Worm (Caenorhabditis elegans) whole organism, L1 larva: ENCODE measurements around the gene cox-11.

Experiments used
- C34B4.2 ChIP-seq: sonication (generic microtip); optimal IDR thresholded peaks from 2 replicates; lab custom pipeline; 2017; ENCODE audit warnings: mild to moderate bottlenecking, missing genetic modification characterization, missing compliant biosample characterization
- F16B12.6 ChIP-seq: fragments of 150-350 bp; optimal IDR thresholded peaks from 2 replicates; lab custom pipeline; 2014; ENCODE audit warnings: missing biosample characterization, missing genetic modification characterization
- aha-1 ChIP-seq: fragments of 150-350 bp; optimal IDR thresholded peaks from 2 replicates; lab custom pipeline; 2014; ENCODE audit warnings: missing biosample characterization, missing genetic modification characterization
- alr-1 ChIP-seq: fragments of 200-800 bp; sonication (Bioruptor generic); optimal IDR thresholded peaks from 2 replicates; lab custom pipeline; 2018; ENCODE audit warnings: borderline replicate concordance, mild to moderate bottlenecking, missing genetic modification characterization, missing compliant biosample characterization
- blmp-1 ChIP-seq: fragments of 150-350 bp; optimal IDR thresholded peaks from 2 replicates; lab custom pipeline; 2014; ENCODE audit warnings: missing biosample characterization, missing genetic modification characterization
- ceh-8 ChIP-seq: fragments of 200-800 bp; sonication (Bioruptor generic); optimal IDR thresholded peaks from 2 replicates; lab custom pipeline; 2018; ENCODE audit warnings: mild to moderate bottlenecking, missing genetic modification characterization, moderate library complexity, missing compliant biosample characterization
- ceh-82 ChIP-seq, 3 experiments: fragments of 150-350 bp in 1 of 3; sonication (generic microtip) in 2 of 3; optimal IDR thresholded peaks; 2 replicates each; lab custom pipeline; 2014 to 2017; ENCODE audit warnings: missing biosample characterization in 3 of 3, missing genetic modification characterization in 3 of 3
- ceh-88 ChIP-seq: fragments of 200-800 bp; sonication (Bioruptor generic); IDR thresholded peaks from 2 replicates; pipeline ENCODE4 v1.3.6; 2022; ENCODE audit warnings: missing genetic modification characterization, missing compliant biosample characterization
- dpl-1 ChIP-seq, 3 experiments: fragments of 150-350 bp in 2 of 3; sonication (generic microtip) in 1 of 3; optimal IDR thresholded peaks; 2 replicates each; lab custom pipeline; 2014 to 2017; ENCODE audit warnings: missing biosample characterization in 3 of 3, missing genetic modification characterization in 3 of 3, missing genetic modification reagents in 3 of 3
- dsc-1 ChIP-seq: sonication (generic microtip); optimal IDR thresholded peaks from 2 replicates; lab custom pipeline; 2016; ENCODE audit warnings: mild to moderate bottlenecking, missing genetic modification characterization, missing compliant biosample characterization
- efl-1 ChIP-seq, 4 experiments: fragments of 150-350 bp; optimal IDR thresholded peaks in 3 of 4; peaks in 1 of 4; 1 replicate in 1 of 4; 2 replicates in 3 of 4; lab custom pipeline; 2014; ENCODE audit warnings: missing biosample characterization in 2 of 4, missing genetic modification characterization in 2 of 4, missing genetic modification reagents in 2 of 4
- efl-3 ChIP-seq: fragments of 200-800 bp; sonication (Bioruptor generic); optimal IDR thresholded peaks from 2 replicates; lab custom pipeline; 2018; ENCODE audit warnings: mild to moderate bottlenecking, missing genetic modification characterization, missing compliant biosample characterization
- egl-27 ChIP-seq, 2 experiments: fragments of 150-350 bp in 1 of 2; sonication (generic microtip); optimal IDR thresholded peaks; 3 replicates each; lab custom pipeline; 2017 to 2018; ENCODE audit warnings: missing biosample characterization in 2 of 2, missing genetic modification characterization in 2 of 2, missing genetic modification reagents in 2 of 2
- fkh-10 ChIP-seq: sonication (generic microtip); optimal IDR thresholded peaks from 2 replicates; lab custom pipeline; 2017; ENCODE audit warnings: missing biosample characterization, missing genetic modification reagents, missing genetic modification characterization
- fkh-4 ChIP-seq: sonication (generic microtip); optimal IDR thresholded peaks from 2 replicates; lab custom pipeline; 2016; ENCODE audit warnings: missing compliant biosample characterization, missing genetic modification characterization, borderline replicate concordance
- hlh-17 ChIP-seq: fragments of 200-800 bp; sonication (Bioruptor generic); optimal IDR thresholded peaks from 2 replicates; lab custom pipeline; 2018; ENCODE audit warnings: missing genetic modification characterization, mild to moderate bottlenecking, missing compliant biosample characterization, moderate library complexity, borderline replicate concordance
- lin-15B ChIP-seq: fragments of 150-350 bp; sonication (generic microtip); optimal IDR thresholded peaks from 3 replicates; lab custom pipeline; 2014; ENCODE audit warnings: missing biosample characterization, missing genetic modification characterization
- lin-35 ChIP-seq, 2 experiments: fragments of 150-350 bp; optimal IDR thresholded peaks; 2 replicates each; lab custom pipeline; 2014; ENCODE audit warnings: missing biosample characterization in 2 of 2, missing genetic modification characterization in 2 of 2, missing genetic modification reagents in 2 of 2
- lsy-2 ChIP-seq, 2 experiments: fragments of 150-350 bp; optimal IDR thresholded peaks; 2 replicates each; lab custom pipeline; 2014; ENCODE audit warnings: missing biosample characterization in 2 of 2, missing genetic modification characterization in 2 of 2
- nhr-12 ChIP-seq: sonication (generic microtip); optimal IDR thresholded peaks from 2 replicates; lab custom pipeline; 2017; ENCODE audit warnings: missing biosample characterization, missing genetic modification characterization
- nhr-71 ChIP-seq: sonication (generic microtip); optimal IDR thresholded peaks from 2 replicates; lab custom pipeline; 2016; ENCODE audit warnings: mild to moderate bottlenecking, missing genetic modification characterization, moderate library complexity, missing compliant biosample characterization
- nhr-84 ChIP-seq: sonication (generic microtip); optimal IDR thresholded peaks from 2 replicates; lab custom pipeline; 2017; ENCODE audit warnings: missing biosample characterization, missing genetic modification characterization
- pax-3 ChIP-seq: fragments of 200-800 bp; sonication (Bioruptor generic); optimal IDR thresholded peaks from 2 replicates; lab custom pipeline; 2018; ENCODE audit warnings: mild to moderate bottlenecking, missing genetic modification characterization, moderate library complexity, missing compliant biosample characterization
- snu-23 ChIP-seq: sonication (generic microtip); optimal IDR thresholded peaks from 2 replicates; lab custom pipeline; 2016; ENCODE audit warnings: missing genetic modification characterization, missing compliant biosample characterization
- sox-4 ChIP-seq: sonication (generic microtip); optimal IDR thresholded peaks from 2 replicates; lab custom pipeline; 2016; ENCODE audit warnings: missing genetic modification characterization, missing compliant biosample characterization
- sup-37 ChIP-seq: fragments of 200-800 bp; sonication (Bioruptor generic); optimal IDR thresholded peaks from 2 replicates; lab custom pipeline; 2018; ENCODE audit warnings: mild to moderate bottlenecking, missing genetic modification characterization, missing compliant biosample characterization
- unc-130 ChIP-seq: fragments of 150-350 bp; optimal IDR thresholded peaks from 2 replicates; lab custom pipeline; 2017; ENCODE audit warnings: missing biosample characterization, missing genetic modification characterization, inconsistent platforms
- unc-86 ChIP-seq: sonication (generic microtip); optimal IDR thresholded peaks from 2 replicates; lab custom pipeline; 2016; ENCODE audit warnings: missing genetic modification characterization, missing compliant biosample characterization
- zag-1 ChIP-seq: fragments of 150-350 bp; optimal IDR thresholded peaks from 2 replicates; lab custom pipeline; 2014; ENCODE audit warnings: missing biosample characterization, missing genetic modification characterization

The cox-11 gene

ce11 chrIV:13244024-13244423 is at the start of gene cox-11:
Gene cox-11, plus strand, starts transcription at chrIV:13244324.
- TF ChIP-seq efl-3 (GFP tag; lab: Kevin White, UChicago), result no peak
- no peak for TF ChIP-seq unc-130
- no peak for TF ChIP-seq nhr-12 (tag; lab: Kevin White, UChicago)
- no peak for TF ChIP-seq sox-4
- TF ChIP-seq unc-86 (tag; lab: Kevin White, UChicago), result no peak
- TF ChIP-seq lin-15B (tag; lab: Kevin White, UChicago), result no peak
- TF ChIP-seq aha-1 (tag; lab: Kevin White, UChicago), result no peak
- no peak for TF ChIP-seq lin-35 (GFP tag; optimal IDR thresholded peaks at IDR 0.05; lab: Kevin White, UChicago)
- TF ChIP-seq hlh-17 (GFP tag; lab: Kevin White, UChicago), result no peak
- no peak for TF ChIP-seq fkh-10 (GFP tag; lab: Kevin White, UChicago)
- TF ChIP-seq C34B4.2 (tag; lab: Kevin White, UChicago), result no peak
- TF ChIP-seq alr-1 (tag; lab: Kevin White, UChicago), result no peak
- TF ChIP-seq nhr-84 (tag; lab: Kevin White, UChicago), result no peak
- TF ChIP-seq ceh-88, result no peak
- no peak for TF ChIP-seq sup-37 (GFP tag; lab: Kevin White, UChicago)
- no peak for TF ChIP-seq pax-3

- TF ChIP-seq egl-27 (tag; optimal IDR thresholded peaks at IDR 0.05; lab: Kevin White, UChicago) (no peak), F16B12.6 (no peak), zag-1 (tag; lab: Kevin White, UChicago) (no peak), fkh-4 (tag; lab: Kevin White, UChicago) (no peak), alr-1 (tag; lab: Kevin White, UChicago) (no peak)
These were observed 46.8 kb upstream of the cox-11 start, which contains the start of gene C48D1.1 for ce11 chrIV:13197282-13197681. Gene C48D1.1, minus strand, starts transcription at chrIV:13197382.

ce11 chrIV:13204037-13204436 is 40.1 kb upstream of the cox-11 start, which contains the start of gene ced-3:
Gene ced-3, minus strand, starts transcription at chrIV:13204137.
- TF ChIP-seq lin-15B (tag; lab: Kevin White, UChicago), result no peak
- no peak for TF ChIP-seq efl-1 (optimal IDR thresholded peaks at IDR 0.05; lab: Kevin White, UChicago)
- TF ChIP-seq efl-1 (GFP tag; optimal IDR thresholded peaks at IDR 0.05 in 1 of 2; lab: Kevin White, UChicago), result peak in 1 of 2 experiments; percentile 22
- TF ChIP-seq fkh-4 (tag; lab: Kevin White, UChicago), result no peak
- TF ChIP-seq, all 84 proteins: peak for 1

ce11 chrIV:13205891-13206290 is 38.2 kb upstream of the cox-11 start:
- TF ChIP-seq F16B12.6 (peak; percentile 7), ceh-8 (GFP tag; lab: Kevin White, UChicago) (no peak), nhr-84 (tag; lab: Kevin White, UChicago) (no peak), dsc-1 (tag; lab: Kevin White, UChicago) (no peak), dpl-1 (GFP tag; optimal IDR thresholded peaks at IDR 0.05; lab: Kevin White, UChicago) (peak; percentile 68 to 84 (median 77)), zag-1 (tag; lab: Kevin White, UChicago) (no peak), lin-35 (GFP tag; optimal IDR thresholded peaks at IDR 0.05; lab: Kevin White, UChicago) (peak; percentile 65 to 90), efl-1 (optimal IDR thresholded peaks at IDR 0.05; lab: Kevin White, UChicago) (peak; percentile 78 to 82), efl-1 (GFP tag; optimal IDR thresholded peaks at IDR 0.05 in 1 of 2; lab: Kevin White, UChicago) (peak; percentile 82 to 98), ceh-82 (tag; optimal IDR thresholded peaks at IDR 0.05; lab: Kevin White, UChicago) (peak in 1 of 3 experiments; percentile 21), alr-1 (tag; lab: Kevin White, UChicago) (no peak), nhr-71 (tag; lab: Kevin White, UChicago) (no peak), lsy-2 (tag; optimal IDR thresholded peaks at IDR 0.05; lab: Kevin White, UChicago) (peak in 1 of 2 experiments; percentile 65), snu-23 (GFP tag; lab: Kevin White, UChicago) (peak; percentile 28), pax-3 (no peak)

- TF ChIP-seq blmp-1 (no peak), ceh-88 (no peak)
These were observed 34.6 kb upstream of the cox-11 start, which contains the start of gene C48D1.9 for ce11 chrIV:13209566-13209965. Gene C48D1.9, minus strand, starts transcription at chrIV:13209666.
